Worm (Caenorhabditis elegans): ENCODE results near the gene cyb-2.1.

- TF ChIP-seq ama-1 (optimal IDR thresholded peaks at IDR 0.05) (no peak), ama-1 (GFP tag; optimal IDR thresholded peaks at IDR 0.05) (no peak), snpc-1.1 (tag; optimal IDR thresholded peaks at IDR 0.05; ENCODE audit: insufficient read depth) (no peak), rec-8 (tag; optimal IDR thresholded peaks at IDR 0.05) (no peak), attf-3 (GFP tag; conservative IDR thresholded peaks at IDR 0.05) (no peak), F23B12.7 (tag; optimal IDR thresholded peaks at IDR 0.05; ENCODE audit: insufficient read depth) (no peak), ccch-3 (GFP tag; optimal IDR thresholded peaks at IDR 0.05) (no peak), T26A5.8 (tag; optimal IDR thresholded peaks at IDR 0.05) (no peak), unc-62 (GFP tag; optimal IDR thresholded peaks at IDR 0.05) (no peak), ztf-18 (tag; optimal IDR thresholded peaks at IDR 0.05) (no peak), madf-8 (GFP tag; conservative IDR thresholded peaks at IDR 0.05) (no peak), gei-17 (GFP tag; optimal IDR thresholded peaks at IDR 0.05) (no peak), snpc-4 (GFP tag; optimal IDR thresholded peaks at IDR 0.05) (no peak), snpc-4 (tag; optimal IDR thresholded peaks at IDR 0.05) (no peak), akir-1 (GFP tag; optimal IDR thresholded peaks at IDR 0.05) (no peak)
Observed at ce11 chrIV:10949510-10949909, 36.3 kb upstream of the cyb-2.1 start, which contains the start of gene nsph-3.1.
